Worm (Caenorhabditis elegans) whole organism, L3 larva: ENCODE data around the gene C25F9.10.

Experiments used
- ceh-28 ChIP-seq: fragments of 150-350 bp; optimal IDR thresholded peaks from 2 replicates; lab custom pipeline; 2014; ENCODE audit warnings: missing biosample characterization, missing genetic modification reagents, missing genetic modification characterization
- ceh-9 ChIP-seq: sonication (generic microtip); optimal IDR thresholded peaks from 2 replicates; lab custom pipeline; 2018; ENCODE audit warnings: missing biosample characterization, missing genetic modification characterization
- daf-12 ChIP-seq: fragments of 150-350 bp; optimal IDR thresholded peaks from 2 replicates; lab custom pipeline; 2014; ENCODE audit warnings: missing biosample characterization, missing genetic modification reagents, missing genetic modification characterization
- egl-5 ChIP-seq: fragments of 150-350 bp; optimal IDR thresholded peaks from 2 replicates; lab custom pipeline; 2017; ENCODE audit warnings: missing biosample characterization, missing genetic modification reagents, missing genetic modification characterization, inconsistent platforms
- elt-2 ChIP-seq: sonication (generic microtip); optimal IDR thresholded peaks from 2 replicates; lab custom pipeline; 2016; ENCODE audit warnings: missing genetic modification reagents, mild to moderate bottlenecking, missing genetic modification characterization, missing compliant biosample characterization
- eor-1 ChIP-seq, 2 experiments: fragments of 150-350 bp; optimal IDR thresholded peaks; 2 replicates each; lab custom pipeline; 2014 to 2018; ENCODE audit warnings: missing biosample characterization in 2 of 2, missing genetic modification characterization in 2 of 2
- fos-1 ChIP-seq: fragments of 150-350 bp; optimal IDR thresholded peaks from 2 replicates; lab custom pipeline; 2014; ENCODE audit warnings: missing biosample characterization, missing genetic modification characterization
- hmg-11 ChIP-seq: sonication (generic microtip); optimal IDR thresholded peaks from 2 replicates; lab custom pipeline; 2016; ENCODE audit warnings: missing genetic modification characterization, missing compliant biosample characterization
- lin-15B ChIP-seq: fragments of 150-350 bp; optimal IDR thresholded peaks from 2 replicates; lab custom pipeline; 2014; ENCODE audit warnings: missing biosample characterization, missing genetic modification characterization
- lin-39 ChIP-seq: fragments of 150-350 bp; optimal IDR thresholded peaks from 2 replicates; lab custom pipeline; 2018; ENCODE audit warnings: missing biosample characterization, missing genetic modification reagents, missing genetic modification characterization
- lsy-12 ChIP-seq: sonication (generic microtip); optimal IDR thresholded peaks from 2 replicates; lab custom pipeline; 2016; ENCODE audit warnings: mild to moderate bottlenecking, missing genetic modification characterization, missing compliant biosample characterization
- mml-1 ChIP-seq: fragments of 150-350 bp; sonication (generic microtip); optimal IDR thresholded peaks from 3 replicates; lab custom pipeline; 2014; ENCODE audit warnings: missing biosample characterization, missing genetic modification characterization
- nhr-12 ChIP-seq: fragments of 150-350 bp; optimal IDR thresholded peaks from 2 replicates; lab custom pipeline; 2014; ENCODE audit warnings: missing biosample characterization, missing genetic modification characterization
- nhr-25 ChIP-seq: sonication (generic microtip); optimal IDR thresholded peaks from 2 replicates; lab custom pipeline; 2017; ENCODE audit warnings: missing biosample characterization, missing genetic modification characterization
- nhr-28 ChIP-seq: fragments of 150-350 bp; optimal IDR thresholded peaks from 2 replicates; lab custom pipeline; 2014; ENCODE audit warnings: missing biosample characterization, missing genetic modification characterization
- nhr-43 ChIP-seq: sonication (generic microtip); optimal IDR thresholded peaks from 2 replicates; lab custom pipeline; 2016; ENCODE audit warnings: mild to moderate bottlenecking, missing genetic modification characterization, missing compliant biosample characterization; ENCODE audit not compliant: poor library complexity, severe bottlenecking
- nhr-67 ChIP-seq: fragments of 150-350 bp; optimal IDR thresholded peaks from 2 replicates; lab custom pipeline; 2014; ENCODE audit warnings: missing biosample characterization, missing genetic modification characterization
- nhr-76 ChIP-seq: fragments of 150-350 bp; sonication (generic microtip); optimal IDR thresholded peaks from 5 replicates; lab custom pipeline; 2014; ENCODE audit warnings: missing biosample characterization, missing genetic modification characterization
- nhr-77 ChIP-seq: fragments of 150-350 bp; optimal IDR thresholded peaks from 2 replicates; lab custom pipeline; 2014; ENCODE audit warnings: missing biosample characterization, missing genetic modification characterization
- pqm-1 ChIP-seq: fragments of 150-350 bp; optimal IDR thresholded peaks from 2 replicates; lab custom pipeline; 2017; ENCODE audit warnings: missing biosample characterization, missing genetic modification characterization, inconsistent platforms
- sea-2 ChIP-seq: fragments of 150-350 bp; sonication (generic microtip); optimal IDR thresholded peaks from 4 replicates; lab custom pipeline; 2014; ENCODE audit warnings: missing biosample characterization, missing genetic modification reagents, missing genetic modification characterization
- skn-1 ChIP-seq: fragments of 150-350 bp; optimal IDR thresholded peaks from 2 replicates; lab custom pipeline; 2014; ENCODE audit warnings: missing biosample characterization, missing genetic modification characterization
- snpc-4 ChIP-seq: fragments of 150-350 bp; optimal IDR thresholded peaks from 2 replicates; lab custom pipeline; 2014; ENCODE audit warnings: missing biosample characterization, missing genetic modification characterization
- unc-39 ChIP-seq: sonication (generic microtip); optimal IDR thresholded peaks from 4 replicates; lab custom pipeline; 2017; ENCODE audit warnings: missing biosample characterization, missing genetic modification characterization
- unc-62 ChIP-seq: fragments of 150-350 bp; sonication (generic microtip); optimal IDR thresholded peaks from 4 replicates; lab custom pipeline; 2014; ENCODE audit warnings: missing biosample characterization, missing genetic modification reagents, missing genetic modification characterization
- ztf-4 ChIP-seq: fragments of 150-350 bp; optimal IDR thresholded peaks from 2 replicates; lab custom pipeline; 2014; ENCODE audit warnings: missing biosample characterization, missing genetic modification characterization

C25F9.10 gene

DNA sequence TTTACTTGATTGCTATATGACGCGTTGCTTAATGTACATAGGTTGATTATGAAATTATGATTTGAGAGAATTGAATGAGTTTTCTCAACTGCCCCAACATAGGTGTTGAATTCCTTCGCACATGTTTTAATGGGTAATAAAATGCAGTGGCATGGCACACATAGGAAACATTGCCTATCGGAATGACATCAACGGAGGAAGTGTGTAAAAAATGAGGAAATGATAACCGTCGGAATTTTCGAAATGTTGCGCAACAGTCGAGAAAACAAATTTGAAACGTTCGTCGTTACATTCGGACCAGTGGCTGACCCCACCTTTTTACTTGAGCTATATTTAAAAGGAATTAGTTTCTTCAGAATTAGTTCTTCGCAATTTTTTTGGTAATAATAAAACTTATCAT, 26.5 kb downstream of the C25F9.10 start:
- peak; percentile 40 for TF ChIP-seq elt-2 (tag; lab: Kevin White, UChicago)
- no peak for TF ChIP-seq unc-39 (tag; lab: Kevin White, UChicago)

DNA sequence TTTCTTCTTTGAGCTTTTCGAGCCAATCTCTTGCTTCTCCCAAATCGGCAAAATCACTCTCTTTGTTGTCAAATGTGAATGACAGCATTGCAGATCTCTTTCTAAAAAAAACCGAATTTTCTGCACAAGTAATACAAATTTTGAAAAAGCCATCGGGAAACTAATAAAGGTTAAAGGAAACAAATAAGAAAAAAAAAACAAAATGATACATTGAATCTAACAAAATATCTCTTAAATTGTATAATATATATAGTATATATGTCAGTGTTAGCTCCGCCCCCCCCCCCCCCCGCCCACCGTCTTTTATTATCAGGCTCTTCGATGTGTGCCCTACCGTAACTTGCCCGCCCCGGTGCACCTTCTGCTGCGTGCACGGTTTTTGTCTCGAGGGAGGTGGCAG, 27.4 kb downstream of the C25F9.10 start, which contains the start of gene C25F9.11:
Gene C25F9.11, minus strand, starts transcription at position 101 of the 400 bp plus-strand sequence.
- TF ChIP-seq elt-2 (tag; lab: Kevin White, UChicago): peak; percentile 12
- no peak for TF ChIP-seq nhr-12 (tag; lab: Kevin White, UChicago)
- no peak for TF ChIP-seq unc-62 (GFP tag; lab: Kevin White, UChicago)
- no peak for TF ChIP-seq unc-39 (tag; lab: Kevin White, UChicago)
- no peak for TF ChIP-seq ztf-4 (tag; lab: Kevin White, UChicago)

DNA sequence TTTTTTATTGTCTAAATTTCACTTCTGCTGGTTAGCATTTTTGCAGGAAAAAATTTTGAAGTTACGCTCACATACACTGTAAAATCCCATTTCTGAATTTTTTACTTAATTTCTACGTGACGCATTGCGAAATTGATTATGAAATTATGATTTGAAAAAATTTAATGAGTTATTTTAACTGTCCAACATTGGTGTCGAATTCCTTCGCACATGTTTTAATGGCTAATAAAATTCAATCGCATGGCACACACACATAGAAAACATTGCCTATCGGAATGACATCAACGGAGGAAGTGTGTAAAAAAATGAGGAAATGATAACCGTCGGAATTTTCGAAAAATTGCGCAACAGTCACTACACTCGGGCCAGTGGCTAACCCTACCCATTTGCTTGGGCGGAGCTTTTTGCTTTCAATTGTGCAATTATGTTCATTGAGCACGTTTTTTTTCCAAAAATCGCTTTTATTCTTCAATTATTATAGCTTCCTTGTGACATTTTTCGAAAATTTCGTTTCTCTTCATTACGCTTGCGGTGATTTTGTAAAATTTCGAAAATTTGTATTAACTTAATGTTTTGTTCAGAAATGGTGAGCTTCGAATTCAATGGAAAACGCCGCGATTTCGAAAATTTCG, 28.4 kb downstream of the C25F9.10 start, which contains the start of gene C25F9.16:
Gene C25F9.16, plus strand, starts transcription at position 582 of the 632 bp plus-strand sequence.
- TF ChIP-seq pqm-1 (tag; lab: Kevin White, UChicago) (peak; percentile 1), elt-2 (tag; lab: Kevin White, UChicago) (peak; percentile 60), mml-1 (tag; lab: Kevin White, UChicago) (no peak)

DNA sequence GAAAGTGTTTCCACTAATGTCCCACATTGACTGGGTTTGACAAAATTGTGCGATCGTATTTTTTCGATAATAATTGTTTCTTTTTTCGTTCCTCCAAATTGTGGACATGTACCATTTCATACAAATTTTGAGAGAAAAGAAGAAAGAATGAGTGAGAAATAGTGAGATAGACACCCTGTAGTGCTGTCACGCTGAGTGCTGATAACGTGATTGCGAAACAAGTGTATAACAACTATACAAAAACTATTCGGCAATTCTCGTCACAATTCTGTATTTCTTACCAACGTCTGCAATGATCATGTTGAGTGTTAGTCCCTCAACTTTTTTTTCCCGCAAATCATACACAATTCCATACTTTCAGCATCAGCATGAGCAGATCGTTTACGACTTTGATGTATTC, 30.8 kb downstream of the C25F9.10 start, which contains the start of gene C25F9.14:
Gene C25F9.14, plus strand, starts transcription at position 178 of the 400 bp plus-strand sequence.
- TF ChIP-seq fos-1 (no peak), elt-2 (tag; lab: Kevin White, UChicago) (peak; percentile 49), mml-1 (tag; lab: Kevin White, UChicago) (no peak), lin-15B (tag; lab: Kevin White, UChicago) (no peak), egl-5 (tag; lab: Kevin White, UChicago) (no peak), snpc-4 (tag; lab: Kevin White, UChicago) (no peak)

DNA sequence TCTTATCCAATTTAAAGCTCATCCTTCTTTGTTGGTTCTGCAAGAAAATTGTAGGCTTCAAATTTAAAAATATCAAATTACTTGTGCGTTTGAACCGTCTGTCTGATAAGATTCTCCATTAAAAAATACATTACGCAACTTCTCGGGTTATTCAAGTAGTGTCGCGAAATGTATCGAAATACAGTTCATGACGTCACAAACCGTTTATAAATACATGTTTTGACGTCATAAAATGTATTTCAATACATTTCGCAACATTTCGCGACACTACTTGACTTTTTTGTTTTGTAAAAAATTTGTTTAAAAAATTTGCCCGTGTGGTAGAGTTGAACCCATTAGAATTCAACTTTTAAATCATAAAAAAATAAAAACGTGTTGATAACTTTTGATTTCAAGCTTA, 38.1 kb downstream of the C25F9.10 start:
- TF ChIP-seq eor-1 (tag; optimal IDR thresholded peaks at IDR 0.05; lab: Kevin White, UChicago) (no peak), unc-62 (GFP tag; lab: Kevin White, UChicago) (no peak), elt-2 (tag; lab: Kevin White, UChicago) (peak; percentile 30), nhr-76 (tag; lab: Kevin White, UChicago) (no peak), nhr-28 (no peak)
- TF ChIP-seq, all 47 proteins: peak for 1

DNA sequence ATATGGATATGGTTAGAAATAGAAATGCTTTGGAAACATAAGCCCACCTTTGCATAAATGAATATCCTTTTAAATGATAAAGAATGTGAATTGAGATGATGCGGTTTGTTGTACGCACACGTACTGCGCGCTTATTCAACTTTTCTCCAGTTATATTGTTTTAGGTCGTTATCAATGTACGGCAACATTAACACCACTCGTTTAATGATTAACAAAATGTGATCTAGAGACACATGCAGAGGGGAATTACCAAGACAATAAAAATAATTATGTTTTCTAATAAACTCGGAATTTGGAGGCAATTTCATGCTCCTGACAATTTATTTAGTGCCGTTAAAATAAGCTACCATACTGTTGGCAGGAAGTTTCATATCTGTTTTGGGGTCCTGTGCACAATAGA, 39.9 kb downstream of the C25F9.10 start, which contains the start of gene M04C3.1:
Gene M04C3.1, minus strand, starts transcription at position 164 of the 400 bp plus-strand sequence.
- no peak for TF ChIP-seq daf-12
- no peak for TF ChIP-seq unc-39 (tag; lab: Kevin White, UChicago)
- TF ChIP-seq ceh-28 (tag; lab: Kevin White, UChicago): no peak
- peak; percentile 67 for TF ChIP-seq elt-2 (tag; lab: Kevin White, UChicago)
- no peak for TF ChIP-seq egl-5 (tag; lab: Kevin White, UChicago)
- no peak for TF ChIP-seq unc-62 (GFP tag; lab: Kevin White, UChicago)
- TF ChIP-seq nhr-12 (tag; lab: Kevin White, UChicago): no peak
- TF ChIP-seq pqm-1 (tag; lab: Kevin White, UChicago): peak; percentile 24
- no peak for TF ChIP-seq ceh-9 (tag; lab: Kevin White, UChicago)

DNA sequence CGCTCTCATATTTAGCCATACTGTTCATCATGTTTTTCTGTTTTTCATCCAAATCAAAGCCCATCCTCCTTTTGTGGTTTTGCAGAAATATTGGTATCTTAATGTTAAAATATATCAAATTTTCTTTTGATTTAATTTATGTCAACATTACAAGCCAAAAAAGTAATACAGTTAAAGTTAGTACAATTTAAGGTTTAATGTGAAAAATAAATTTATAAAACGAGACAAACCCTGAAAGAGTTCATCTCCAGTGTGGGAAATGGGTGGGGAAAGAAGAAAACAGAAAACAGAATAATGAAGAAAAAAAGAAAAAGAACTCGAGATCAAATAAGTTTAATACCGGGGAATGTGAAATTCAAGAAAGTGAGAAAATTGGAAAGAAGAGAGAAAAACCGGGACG, 43.3 kb downstream of the C25F9.10 start, which contains the start of gene M04C3.2:
Gene M04C3.2, minus strand, starts transcription at position 101 of the 400 bp plus-strand sequence.
- TF ChIP-seq nhr-67 (tag; lab: Kevin White, UChicago) (no peak), snpc-4 (tag; lab: Kevin White, UChicago) (no peak), hmg-11 (no peak), nhr-76 (tag; lab: Kevin White, UChicago) (no peak), ceh-28 (tag; lab: Kevin White, UChicago) (no peak), sea-2 (GFP tag; lab: Kevin White, UChicago) (no peak), skn-1 (tag; lab: Kevin White, UChicago) (no peak), nhr-43 (tag; lab: Kevin White, UChicago) (no peak), lin-39 (tag; lab: Kevin White, UChicago) (no peak)

DNA sequence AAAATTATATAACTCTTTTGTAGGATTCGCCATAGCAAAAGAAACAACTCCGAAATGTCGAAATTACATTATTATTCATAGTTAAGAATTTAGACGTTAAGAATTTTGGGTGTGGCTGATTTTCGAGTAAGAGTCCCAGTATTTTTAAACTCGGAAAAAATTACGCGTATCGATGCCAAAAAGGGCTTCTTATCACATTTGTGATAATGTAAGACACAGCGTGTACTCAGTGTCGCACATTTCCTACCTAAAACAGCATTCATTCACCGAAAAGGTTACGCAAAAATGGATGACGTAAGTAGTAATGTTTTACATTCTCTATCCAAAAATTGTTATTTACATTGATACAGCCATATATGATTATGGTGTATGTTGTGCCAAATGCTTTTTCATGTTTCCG, 44.0 kb downstream of the C25F9.10 start, which contains the start of gene M04C3.5:
Gene M04C3.5, plus strand, starts transcription at position 190 of the 400 bp plus-strand sequence.
- TF ChIP-seq pqm-1 (tag; lab: Kevin White, UChicago) (peak; percentile 14), ceh-9 (tag; lab: Kevin White, UChicago) (no peak), fos-1 (no peak), nhr-77 (tag; lab: Kevin White, UChicago) (no peak), nhr-76 (tag; lab: Kevin White, UChicago) (no peak), nhr-25 (tag; lab: Kevin White, UChicago) (no peak), lsy-12 (tag; lab: Kevin White, UChicago) (no peak), elt-2 (tag; lab: Kevin White, UChicago) (peak; percentile 67)
